Worm (Caenorhabditis elegans): Measurements from ENCODE around the gene scl-3.

The scl-3 gene

ce11 chrIV:13033516-13033915, 25.9 kb upstream of the scl-3 start:
- no peak for TF ChIP-seq flt-1 (GFP tag; IDR thresholded peaks at IDR 0.05)
- no peak for TF ChIP-seq sea-1 (GFP tag; conservative IDR thresholded peaks at IDR 0.05)
- peak; percentile 9 for TF ChIP-seq ama-1 (optimal IDR thresholded peaks at IDR 0.05)
- no peak for TF ChIP-seq hmbx-1 (tag; optimal IDR thresholded peaks at IDR 0.05)
- no peak for TF ChIP-seq ets-7 (tag; optimal IDR thresholded peaks at IDR 0.05)

ce11 chrIV:13035302-13035701, 24.1 kb upstream of the scl-3 start:
- TF ChIP-seq tbx-37 (GFP tag; conservative IDR thresholded peaks at IDR 0.05) (no peak), sea-1 (GFP tag; conservative IDR thresholded peaks at IDR 0.05) (no peak), hmg-4 (GFP tag; optimal IDR thresholded peaks at IDR 0.05) (no peak), hmbx-1 (tag; optimal IDR thresholded peaks at IDR 0.05) (no peak), pes-1 (GFP tag; IDR thresholded peaks at IDR 0.05) (no peak)

ce11 chrIV:13036835-13037234, 22.5 kb upstream of the scl-3 start:
- TF ChIP-seq hmg-4 (GFP tag; optimal IDR thresholded peaks at IDR 0.05) = no peak
- no peak for TF ChIP-seq ceh-13 (GFP tag; optimal IDR thresholded peaks at IDR 0.05)
- TF ChIP-seq hnd-1 (tag; optimal IDR thresholded peaks at IDR 0.05) = no peak
- no peak for TF ChIP-seq pes-1 (GFP tag; IDR thresholded peaks at IDR 0.05)
- TF ChIP-seq tbx-37 (GFP tag; conservative IDR thresholded peaks at IDR 0.05) = no peak
- no peak for TF ChIP-seq B0310.2 (tag; optimal IDR thresholded peaks at IDR 0.05)
- TF ChIP-seq sea-1 (GFP tag; conservative IDR thresholded peaks at IDR 0.05) = no peak
- no peak for TF ChIP-seq F13C5.2 (tag; optimal IDR thresholded peaks at IDR 0.05)
- TF ChIP-seq aly-1 (tag; optimal IDR thresholded peaks at IDR 0.05) = no peak
- no peak for TF ChIP-seq scrt-1 (GFP tag; IDR thresholded peaks at IDR 0.05)
- TF ChIP-seq flt-1 (GFP tag; IDR thresholded peaks at IDR 0.05) = no peak
- TF ChIP-seq tbx-11 (GFP tag; IDR thresholded peaks at IDR 0.05) = no peak
- TF ChIP-seq hmbx-1 (tag; optimal IDR thresholded peaks at IDR 0.05) = no peak

ce11 chrIV:13038888-13039287, 20.5 kb upstream of the scl-3 start, which contains the start of gene F49E11.2:
Gene F49E11.2, minus strand, starts transcription at chrIV:13038988.
- no peak for TF ChIP-seq hmbx-1 (tag; optimal IDR thresholded peaks at IDR 0.05)
- TF ChIP-seq sea-1 (GFP tag; conservative IDR thresholded peaks at IDR 0.05) = no peak
- TF ChIP-seq flt-1 (GFP tag; IDR thresholded peaks at IDR 0.05) = no peak
- TF ChIP-seq F13C5.2 (tag; optimal IDR thresholded peaks at IDR 0.05) = no peak
- TF ChIP-seq tra-4 (tag; optimal IDR thresholded peaks at IDR 0.05) = no peak
- no peak for TF ChIP-seq ceh-13 (GFP tag; optimal IDR thresholded peaks at IDR 0.05)
- TF ChIP-seq hmg-4 (GFP tag; optimal IDR thresholded peaks at IDR 0.05) = no peak
- no peak for TF ChIP-seq scrt-1 (GFP tag; IDR thresholded peaks at IDR 0.05)
- no peak for TF ChIP-seq B0310.2 (tag; optimal IDR thresholded peaks at IDR 0.05)

ce11 chrIV:13041486-13041885, 17.9 kb upstream of the scl-3 start:
- no peak for TF ChIP-seq aly-1 (tag; optimal IDR thresholded peaks at IDR 0.05)
- no peak for TF ChIP-seq B0310.2 (tag; optimal IDR thresholded peaks at IDR 0.05)
- no peak for TF ChIP-seq tbx-37 (GFP tag; conservative IDR thresholded peaks at IDR 0.05)
- no peak for TF ChIP-seq ama-1 (optimal IDR thresholded peaks at IDR 0.05)
- no peak for TF ChIP-seq scrt-1 (GFP tag; IDR thresholded peaks at IDR 0.05)
- no peak for TF ChIP-seq tbx-11 (GFP tag; IDR thresholded peaks at IDR 0.05)
- TF ChIP-seq hmbx-1 (tag; optimal IDR thresholded peaks at IDR 0.05) = no peak
- TF ChIP-seq ceh-13 (GFP tag; optimal IDR thresholded peaks at IDR 0.05) = no peak
- no peak for TF ChIP-seq F13C5.2 (tag; optimal IDR thresholded peaks at IDR 0.05)
- TF ChIP-seq ceh-36 (tag; optimal IDR thresholded peaks at IDR 0.05) = no peak
- no peak for TF ChIP-seq tra-4 (tag; optimal IDR thresholded peaks at IDR 0.05)
- TF ChIP-seq ets-7 (tag; optimal IDR thresholded peaks at IDR 0.05) = no peak
- no peak for TF ChIP-seq flt-1 (GFP tag; IDR thresholded peaks at IDR 0.05)
- TF ChIP-seq sea-1 (GFP tag; conservative IDR thresholded peaks at IDR 0.05) = no peak
- TF ChIP-seq pes-1 (GFP tag; IDR thresholded peaks at IDR 0.05) = no peak
- no peak for TF ChIP-seq hmg-4 (GFP tag; optimal IDR thresholded peaks at IDR 0.05)
- TF ChIP-seq hnd-1 (tag; optimal IDR thresholded peaks at IDR 0.05) = no peak

ce11 chrIV:13042091-13042490, 17.3 kb upstream of the scl-3 start, which contains the start of gene amt-2:
Gene amt-2, plus strand, starts transcription at chrIV:13042391.
- TF ChIP-seq tbx-37 (GFP tag; conservative IDR thresholded peaks at IDR 0.05) = no peak
- TF ChIP-seq ama-1 (optimal IDR thresholded peaks at IDR 0.05) = no peak
- TF ChIP-seq ets-7 (tag; optimal IDR thresholded peaks at IDR 0.05) = no peak
- TF ChIP-seq tra-4 (tag; optimal IDR thresholded peaks at IDR 0.05) = no peak
- no peak for TF ChIP-seq hnd-1 (tag; optimal IDR thresholded peaks at IDR 0.05)
- TF ChIP-seq hmbx-1 (tag; optimal IDR thresholded peaks at IDR 0.05) = no peak
- TF ChIP-seq tbx-11 (GFP tag; IDR thresholded peaks at IDR 0.05) = no peak
- no peak for TF ChIP-seq F13C5.2 (tag; optimal IDR thresholded peaks at IDR 0.05)
- no peak for TF ChIP-seq sea-1 (GFP tag; conservative IDR thresholded peaks at IDR 0.05)
- no peak for TF ChIP-seq hmg-4 (GFP tag; optimal IDR thresholded peaks at IDR 0.05)
- TF ChIP-seq flt-1 (GFP tag; IDR thresholded peaks at IDR 0.05) = no peak
- TF ChIP-seq ceh-36 (tag; optimal IDR thresholded peaks at IDR 0.05) = no peak
- no peak for TF ChIP-seq B0310.2 (tag; optimal IDR thresholded peaks at IDR 0.05)
- TF ChIP-seq ceh-13 (GFP tag; optimal IDR thresholded peaks at IDR 0.05) = no peak
- no peak for TF ChIP-seq aly-1 (tag; optimal IDR thresholded peaks at IDR 0.05)
- no peak for TF ChIP-seq scrt-1 (GFP tag; IDR thresholded peaks at IDR 0.05)

- TF ChIP-seq pes-1 (GFP tag; IDR thresholded peaks at IDR 0.05) = no peak
Measured at ce11 chrIV:13044980-13045379, 14.4 kb upstream of the scl-3 start.

- TF ChIP-seq pes-1 (GFP tag; IDR thresholded peaks at IDR 0.05) = no peak
- no peak for TF ChIP-seq tbx-11 (GFP tag; IDR thresholded peaks at IDR 0.05)
- no peak for TF ChIP-seq sea-1 (GFP tag; conservative IDR thresholded peaks at IDR 0.05)
- TF ChIP-seq tra-4 (tag; optimal IDR thresholded peaks at IDR 0.05) = no peak
- no peak for TF ChIP-seq hmbx-1 (tag; optimal IDR thresholded peaks at IDR 0.05)
- no peak for TF ChIP-seq ets-7 (tag; optimal IDR thresholded peaks at IDR 0.05)
- no peak for TF ChIP-seq F13C5.2 (tag; optimal IDR thresholded peaks at IDR 0.05)
- no peak for TF ChIP-seq ceh-36 (tag; optimal IDR thresholded peaks at IDR 0.05)
- no peak for TF ChIP-seq ceh-13 (GFP tag; optimal IDR thresholded peaks at IDR 0.05)
Measured at ce11 chrIV:13046848-13047247, 12.5 kb upstream of the scl-3 start, which contains the start of gene scl-9. Gene scl-9, plus strand, starts transcription at chrIV:13047148.

Data from whole organism, early embryonic.